Fruit fly (Drosophila melanogaster) whole organism, wandering third instar larva: ENCODE results near the gene CG14036.

Experiments used
- Abd-B ChIP-seq: fragments of >200 bp; optimal IDR thresholded peaks from 2 replicates; lab custom pipeline; 2017; ENCODE audit warnings: missing biosample characterization, missing genetic modification characterization
- CG32264 ChIP-seq: fragments of 200-800 bp; sonication (Bioruptor generic); optimal IDR thresholded peaks from 2 replicates; lab custom pipeline; 2016; ENCODE audit warnings: missing biosample characterization, missing genetic modification characterization
- CG9705 ChIP-seq: fragments of 200-800 bp; sonication (Bioruptor generic); optimal IDR thresholded peaks from 2 replicates; lab custom pipeline; 2018; ENCODE audit warnings: missing biosample characterization, mild to moderate bottlenecking, missing genetic modification characterization
- CrebA ChIP-seq: fragments of 200-800 bp; sonication (Bioruptor generic); optimal IDR thresholded peaks from 2 replicates; lab custom pipeline; 2016; ENCODE audit warnings: missing biosample characterization, mild to moderate bottlenecking, missing genetic modification characterization, borderline replicate concordance
- Dfd ChIP-seq: fragments of >200 bp; optimal IDR thresholded peaks from 2 replicates; lab custom pipeline; 2017; ENCODE audit warnings: missing biosample characterization, missing genetic modification characterization
- Dif ChIP-seq: fragments of 200-275, 200-300 bp; sonication (Bioruptor generic); optimal IDR thresholded peaks from 2 replicates; lab custom pipeline; 2018; ENCODE audit warnings: missing biosample characterization, missing genetic modification characterization; ENCODE audit not compliant: partially characterized antibody
- GATAd ChIP-seq: sonication (Bioruptor generic); optimal IDR thresholded peaks from 2 replicates; lab custom pipeline; 2016; ENCODE audit warnings: missing biosample characterization, missing genetic modification characterization
- HLH106 ChIP-seq: fragments of 200-800 bp; optimal IDR thresholded peaks from 3 replicates; lab custom pipeline; 2019; ENCODE audit warnings: missing biosample characterization, mild to moderate bottlenecking, missing genetic modification characterization, moderate library complexity
- Hnf4 ChIP-seq: fragments of 200-800 bp; sonication (Bioruptor generic); optimal IDR thresholded peaks from 2 replicates; lab custom pipeline; 2016; ENCODE audit warnings: missing biosample characterization, mild to moderate bottlenecking, missing genetic modification characterization
- Hr78 ChIP-seq: fragments of >200 bp; optimal IDR thresholded peaks from 2 replicates; lab custom pipeline; 2017; ENCODE audit warnings: missing biosample characterization, missing genetic modification characterization
- Hr83 ChIP-seq: fragments of 200-300 bp; sonication (Bioruptor generic); optimal IDR thresholded peaks from 2 replicates; lab custom pipeline; 2016; ENCODE audit warnings: missing biosample characterization, mild to moderate bottlenecking, missing genetic modification characterization, moderate library complexity; ENCODE audit not compliant: poor library complexity, severe bottlenecking
- Jra ChIP-seq: sonication (Bioruptor generic); optimal IDR thresholded peaks from 2 replicates; lab custom pipeline; 2016; ENCODE audit warnings: missing biosample characterization, missing genetic modification characterization
- Mio ChIP-seq: sonication (Bioruptor generic); optimal IDR thresholded peaks from 2 replicates; lab custom pipeline; 2016; ENCODE audit warnings: missing biosample characterization, missing genetic modification characterization
- Myc ChIP-seq: fragments of >200 bp; optimal IDR thresholded peaks from 2 replicates; lab custom pipeline; 2017
- N ChIP-seq: fragments of >200 bp; optimal IDR thresholded peaks from 2 replicates; lab custom pipeline; 2018; ENCODE audit warnings: missing biosample characterization, missing external identifiers, missing genetic modification characterization
- OdsH ChIP-seq: fragments of 200-800 bp; sonication (Bioruptor generic); optimal IDR thresholded peaks from 2 replicates; lab custom pipeline; 2016; ENCODE audit warnings: missing biosample characterization, mild to moderate bottlenecking, missing genetic modification characterization
- Rel ChIP-seq, 2 experiments: fragments of 200-800 bp; sonication (Bioruptor generic) in 1 of 2; optimal IDR thresholded peaks; 2 replicates in 1 of 2; 3 replicates in 1 of 2; lab custom pipeline; 2016 to 2019; ENCODE audit warnings: mild to moderate bottlenecking in 2 of 2, missing biosample characterization in 2 of 2, missing genetic modification characterization in 2 of 2, moderate library complexity in 1 of 2
- Sp1 ChIP-seq: fragments of 200-800 bp; sonication (Bioruptor generic); optimal IDR thresholded peaks from 3 replicates; lab custom pipeline; 2019; ENCODE audit warnings: missing biosample characterization, mild to moderate bottlenecking, missing genetic modification characterization, moderate library complexity
- Vsx2 ChIP-seq: fragments of 200-300, 225-300 bp; sonication (Bioruptor generic); optimal IDR thresholded peaks from 2 replicates; lab custom pipeline; 2018; ENCODE audit warnings: missing biosample characterization, missing genetic modification characterization; ENCODE audit not compliant: partially characterized antibody
- br ChIP-seq: fragments of 200-800 bp; sonication (Bioruptor generic); optimal IDR thresholded peaks from 2 replicates; lab custom pipeline; 2016; ENCODE audit warnings: missing biosample characterization, missing genetic modification characterization
- brk ChIP-seq: fragments of 200-800 bp; sonication (Bioruptor generic); optimal IDR thresholded peaks from 2 replicates; lab custom pipeline; 2016; ENCODE audit warnings: missing biosample characterization, mild to moderate bottlenecking, missing genetic modification characterization
- dl ChIP-seq, 2 experiments: fragments of 175-275, 200-275 bp in 1 of 2; fragments of 200-275 bp in 1 of 2; sonication (Bioruptor generic); optimal IDR thresholded peaks; lab custom pipeline; 2018; ENCODE audit warnings: mild to moderate bottlenecking in 2 of 2, missing biosample characterization in 2 of 2, missing genetic modification characterization in 2 of 2, moderate library complexity in 2 of 2; ENCODE audit not compliant: partially characterized antibody in 2 of 2, insufficient read depth in 1 of 2
- dmrt93B ChIP-seq: fragments of 200-800 bp; sonication (Bioruptor generic); optimal IDR thresholded peaks from 2 replicates; lab custom pipeline; 2018; ENCODE audit warnings: missing biosample characterization, mild to moderate bottlenecking, missing genetic modification characterization
- dsf ChIP-seq: sonication (Bioruptor generic); optimal IDR thresholded peaks from 2 replicates; lab custom pipeline; 2016; ENCODE audit warnings: missing biosample characterization, missing genetic modification characterization, borderline replicate concordance
- ey ChIP-seq: fragments of 200-800 bp; sonication (Bioruptor generic); optimal IDR thresholded peaks from 2 replicates; lab custom pipeline; 2016; ENCODE audit warnings: missing biosample characterization, missing genetic modification characterization
- foxo ChIP-seq, 2 experiments: fragments of 200-800 bp; sonication (Bioruptor generic); optimal IDR thresholded peaks; 2 replicates in 1 of 2; 3 replicates in 1 of 2; lab custom pipeline; 2016 to 2017; ENCODE audit warnings: missing biosample characterization in 2 of 2, missing genetic modification characterization in 2 of 2
- fru ChIP-seq: fragments of 200-800 bp; sonication (Bioruptor generic); optimal IDR thresholded peaks from 3 replicates; lab custom pipeline; 2016; ENCODE audit warnings: missing biosample characterization, mild to moderate bottlenecking, missing genetic modification characterization
- h ChIP-seq: fragments of 200-800 bp; sonication (Bioruptor generic); optimal IDR thresholded peaks from 3 replicates; lab custom pipeline; 2016; ENCODE audit warnings: missing biosample characterization, mild to moderate bottlenecking, missing genetic modification characterization
- jim ChIP-seq: fragments of 175-275, 200-325 bp; sonication (Bioruptor generic); optimal IDR thresholded peaks from 2 replicates; lab custom pipeline; 2016; ENCODE audit warnings: missing biosample characterization, mild to moderate bottlenecking, missing genetic modification characterization
- lola ChIP-seq: fragments of >200 bp; optimal IDR thresholded peaks from 2 replicates; lab custom pipeline; 2017; ENCODE audit warnings: missing biosample characterization, missing genetic modification characterization
- pan ChIP-seq: fragments of >200 bp; optimal IDR thresholded peaks from 2 replicates; lab custom pipeline; 2017
- psq ChIP-seq: fragments of 200-800 bp; sonication (Bioruptor generic); optimal IDR thresholded peaks from 3 replicates; lab custom pipeline; 2017; ENCODE audit warnings: missing biosample characterization, mild to moderate bottlenecking, missing genetic modification characterization, moderate library complexity
- rgr ChIP-seq: fragments of 200-800 bp; sonication (Bioruptor generic); optimal IDR thresholded peaks from 3 replicates; lab custom pipeline; 2016; ENCODE audit warnings: missing biosample characterization, mild to moderate bottlenecking, missing genetic modification characterization
- sage ChIP-seq: fragments of 200-800 bp; sonication (Bioruptor generic); optimal IDR thresholded peaks from 2 replicates; lab custom pipeline; 2016; ENCODE audit warnings: missing biosample characterization, mild to moderate bottlenecking, missing genetic modification characterization
- sv ChIP-seq: fragments of 200-800 bp; sonication (Bioruptor generic); optimal IDR thresholded peaks from 3 replicates; lab custom pipeline; 2016; ENCODE audit warnings: missing biosample characterization, missing genetic modification characterization
- tai ChIP-seq: sonication (Bioruptor generic); optimal IDR thresholded peaks from 2 replicates; lab custom pipeline; 2016; ENCODE audit warnings: missing biosample characterization, missing genetic modification characterization
- usp ChIP-seq: fragments of >200 bp; optimal IDR thresholded peaks from 2 replicates; lab custom pipeline; 2017; ENCODE audit warnings: missing biosample characterization, missing genetic modification characterization
- woc ChIP-seq: sonication (Bioruptor generic); optimal IDR thresholded peaks from 2 replicates; lab custom pipeline; 2016; ENCODE audit warnings: missing biosample characterization, mild to moderate bottlenecking, missing genetic modification characterization

Gene CG14036

DNA sequence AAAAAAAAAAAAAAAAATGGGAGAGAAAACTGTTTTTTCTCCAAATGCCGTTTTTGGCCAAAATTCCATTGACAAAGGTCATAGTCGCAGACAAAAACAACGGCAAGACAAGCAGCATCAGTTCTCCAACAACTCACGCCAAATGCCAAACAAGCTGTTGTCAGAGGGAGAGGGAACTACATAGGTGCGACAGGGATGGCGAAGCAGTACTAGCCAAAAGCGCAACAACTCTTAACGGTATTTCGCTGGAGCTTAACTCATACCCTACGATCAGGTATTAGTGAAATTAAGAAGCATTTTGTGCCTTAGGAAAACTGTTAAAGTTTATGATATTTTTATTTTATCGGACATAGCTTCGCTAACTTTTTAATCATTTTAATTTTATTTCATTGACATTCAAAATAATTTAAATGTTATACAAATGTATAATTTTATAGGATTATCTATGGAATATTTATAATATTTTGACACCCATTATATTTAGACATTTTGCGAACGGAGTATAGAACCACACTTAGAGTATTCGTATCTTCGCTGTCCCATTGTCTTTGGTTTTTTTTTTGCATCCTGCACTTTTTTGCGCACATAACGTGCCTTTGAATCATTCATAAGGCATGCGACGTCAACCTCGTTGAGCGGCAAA lies 25.5 kb upstream of the CG14036 start:
- TF ChIP-seq woc (GFP tag; lab: Kevin White, UChicago) (no peak), rgr (GFP tag; lab: Kevin White, UChicago) (no peak), HLH106 (tag; lab: Kevin White, UChicago) (no peak), dl (GFP tag; optimal IDR thresholded peaks at IDR 0.05; lab: Kevin White, UChicago; ENCODE audit: insufficient read depth in 1 of 2, partially characterized antibody in 2 of 2) (no peak), CG32264 (GFP tag; lab: Kevin White, UChicago) (no peak), Myc (lab: Kevin White, UChicago) (no peak), OdsH (no peak), br (GFP tag; lab: Kevin White, UChicago) (no peak), Dif (GFP tag; lab: Kevin White, UChicago) (no peak), GATAd (GFP tag; lab: Kevin White, UChicago) (no peak), sv (GFP tag; lab: Kevin White, UChicago) (no peak)

DNA sequence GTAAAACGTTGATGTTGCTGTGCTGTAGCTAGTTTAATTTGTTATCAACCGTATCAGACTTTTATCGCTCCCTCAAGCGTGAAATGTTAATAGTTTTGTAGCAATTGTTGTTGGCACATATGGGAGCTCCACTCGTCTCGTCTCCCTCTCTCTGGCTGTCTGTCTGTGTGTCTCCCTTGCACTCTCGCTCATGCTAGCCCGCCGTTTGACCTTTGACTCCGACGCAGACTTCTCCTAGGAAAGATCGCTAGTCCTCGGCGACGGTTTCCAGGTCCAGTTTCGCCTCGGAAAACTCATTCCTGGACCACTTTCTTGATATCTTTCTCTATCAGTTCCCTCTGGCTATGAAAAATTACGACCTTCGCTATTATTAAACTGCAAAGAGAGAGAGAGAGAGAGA lies 24.4 kb upstream of the CG14036 start:
- TF ChIP-seq sv (GFP tag; lab: Kevin White, UChicago), result no peak

DNA sequence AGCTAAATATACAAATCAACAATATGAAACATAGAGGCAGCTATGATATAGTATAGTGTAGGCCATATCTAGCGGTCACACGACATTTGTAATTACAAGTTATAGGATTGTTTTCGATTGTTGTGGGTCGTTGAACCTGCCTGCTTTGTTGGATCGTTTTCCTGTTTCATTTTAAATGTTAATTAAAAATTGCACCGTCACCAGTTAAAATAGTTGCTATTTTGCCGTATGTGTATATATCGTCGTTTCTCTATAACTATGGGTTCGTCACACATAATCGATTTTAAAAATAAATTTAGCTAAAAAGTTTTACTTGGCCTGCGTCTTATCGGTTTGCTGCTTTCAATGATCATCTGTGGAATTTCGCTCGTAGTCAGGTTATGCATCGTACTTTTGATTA lies 17.5 kb upstream of the CG14036 start:
- no peak for TF ChIP-seq fru (GFP tag; lab: Kevin White, UChicago)
- no peak for TF ChIP-seq CrebA
- TF ChIP-seq GATAd (GFP tag; lab: Kevin White, UChicago), result no peak
- no peak for TF ChIP-seq Dfd (GFP tag; lab: Kevin White, UChicago)
- no peak for TF ChIP-seq Vsx2 (GFP tag; lab: Kevin White, UChicago)
- TF ChIP-seq CG32264 (GFP tag; lab: Kevin White, UChicago), result no peak
- no peak for TF ChIP-seq br (GFP tag; lab: Kevin White, UChicago)
- no peak for TF ChIP-seq dmrt93B
- no peak for TF ChIP-seq pan
- no peak for TF ChIP-seq lola (GFP tag; lab: Kevin White, UChicago)
- no peak for TF ChIP-seq Mio
- TF ChIP-seq OdsH, result no peak
- no peak for TF ChIP-seq Abd-B (GFP tag; lab: Kevin White, UChicago)
- no peak for TF ChIP-seq CG9705 (GFP tag; lab: Kevin White, UChicago)

DNA sequence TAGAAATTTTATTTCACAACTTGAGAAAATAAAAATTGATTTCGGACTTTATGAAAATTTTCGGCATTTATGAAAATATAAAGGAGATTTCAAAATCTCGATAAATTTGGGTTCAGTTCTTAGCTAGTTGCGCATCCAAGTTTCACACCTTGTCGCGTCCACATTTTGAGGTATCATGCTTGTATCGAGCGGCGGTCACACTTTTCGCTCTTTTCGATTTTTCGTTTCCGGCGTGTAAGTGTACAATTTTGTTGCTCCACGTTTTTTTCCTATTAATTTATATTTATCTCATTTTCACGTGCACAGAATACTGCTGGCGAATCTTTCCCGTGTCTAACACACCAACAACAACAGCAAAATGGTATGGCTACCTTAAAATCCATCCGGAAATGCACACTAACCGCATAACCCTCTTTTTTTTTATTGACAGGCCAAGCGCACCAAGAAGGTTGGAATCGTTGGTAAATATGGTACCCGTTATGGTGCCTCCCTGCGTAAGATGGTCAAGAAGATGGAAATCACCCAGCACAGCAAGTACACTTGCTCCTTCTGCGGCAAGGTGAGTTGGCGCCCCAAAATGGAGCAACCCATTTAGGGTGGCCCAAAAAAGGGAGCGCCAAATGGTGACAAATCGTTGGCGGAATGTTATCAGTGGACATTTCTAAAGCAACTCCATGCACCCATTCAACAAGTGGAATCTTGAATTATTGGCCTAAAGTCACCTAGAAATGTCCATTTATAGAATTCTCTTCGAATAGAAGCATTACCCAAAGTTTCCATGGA lies 16.2 kb upstream of the CG14036 start, which contains the start of gene RpL37A:
Gene RpL37A (plus strand): TSS at position 161 of the 783 bp plus-strand sequence.
- no peak for TF ChIP-seq Mio
- no peak for TF ChIP-seq ey (GFP tag; lab: Kevin White, UChicago)
- TF ChIP-seq psq (GFP tag; lab: Kevin White, UChicago), result peak; percentile 24
- TF ChIP-seq dl (GFP tag; optimal IDR thresholded peaks at IDR 0.05; lab: Kevin White, UChicago; ENCODE audit: insufficient read depth in 1 of 2, partially characterized antibody in 2 of 2), result no peak
- TF ChIP-seq woc (GFP tag; lab: Kevin White, UChicago), result no peak
- no peak for TF ChIP-seq CrebA
- peak; percentile 66 for TF ChIP-seq Rel (GFP tag; optimal IDR thresholded peaks at IDR 0.05; lab: Kevin White, UChicago)
- peak; percentile 50 for TF ChIP-seq Rel (tag; optimal IDR thresholded peaks at IDR 0.05; lab: Kevin White, UChicago)
- TF ChIP-seq OdsH, result peak; percentile 31
- no peak for TF ChIP-seq lola (GFP tag; lab: Kevin White, UChicago)
- TF ChIP-seq CG32264 (GFP tag; lab: Kevin White, UChicago), result peak; percentile 43
- TF ChIP-seq h, result peak; percentile 78
- TF ChIP-seq Hr78 (GFP tag; lab: Kevin White, UChicago), result no peak
- TF ChIP-seq N (GFP tag; lab: Kevin White, UChicago), result no peak
- no peak for TF ChIP-seq usp (GFP tag; lab: Kevin White, UChicago)
- TF ChIP-seq Hr83, result peak; percentile 86
- TF ChIP-seq dmrt93B, result peak; percentile 73
- no peak for TF ChIP-seq GATAd (GFP tag; lab: Kevin White, UChicago)
- peak; percentile 12 for TF ChIP-seq dsf (GFP tag; lab: Kevin White, UChicago)
- TF ChIP-seq Dfd (GFP tag; lab: Kevin White, UChicago), result no peak
- TF ChIP-seq Abd-B (GFP tag; lab: Kevin White, UChicago), result no peak
- TF ChIP-seq tai (GFP tag; lab: Kevin White, UChicago), result no peak
- TF ChIP-seq Jra, result peak; percentile 12
- peak; percentile 73 for TF ChIP-seq Sp1
- TF ChIP-seq Myc (lab: Kevin White, UChicago), result peak; percentile 5
- TF ChIP-seq rgr (GFP tag; lab: Kevin White, UChicago), result peak; percentile 89
- peak; percentile 73 for TF ChIP-seq sage (GFP tag; lab: Kevin White, UChicago)
- peak; percentile 82 for TF ChIP-seq sv (GFP tag; lab: Kevin White, UChicago)
- TF ChIP-seq Hnf4, result peak; percentile 12
- peak; percentile 19 for TF ChIP-seq Dif (GFP tag; lab: Kevin White, UChicago)
- TF ChIP-seq jim (GFP tag; lab: Kevin White, UChicago), result no peak
- TF ChIP-seq CG9705 (GFP tag; lab: Kevin White, UChicago), result peak; percentile 69
- TF ChIP-seq foxo (GFP tag; optimal IDR thresholded peaks at IDR 0.05; lab: Kevin White, UChicago), result peak in 1 of 2 experiments; percentile 62
- TF ChIP-seq HLH106 (tag; lab: Kevin White, UChicago), result peak; percentile 64
- TF ChIP-seq Vsx2 (GFP tag; lab: Kevin White, UChicago), result peak; percentile 38
- TF ChIP-seq brk (GFP tag; lab: Kevin White, UChicago), result no peak
